Fruit fly (Drosophila melanogaster) whole organism, prepupa: ENCODE data around the gene Pino.

Experiments
- CG10669 ChIP-seq: fragments of 200-800 bp; sonication (Bioruptor generic); optimal IDR thresholded peaks from 3 replicates; lab custom pipeline; 2018; ENCODE audit warnings: missing biosample characterization, mild to moderate bottlenecking, missing genetic modification characterization, moderate library complexity
- Hr4 ChIP-seq: fragments of 200-800 bp; sonication (Bioruptor generic); optimal IDR thresholded peaks from 3 replicates; lab custom pipeline; 2016; ENCODE audit warnings: missing biosample characterization, missing genetic modification characterization
- achi ChIP-seq: fragments of 200-800 bp; sonication (Bioruptor generic); optimal IDR thresholded peaks from 3 replicates; lab custom pipeline; 2016; ENCODE audit warnings: missing biosample characterization, missing genetic modification characterization
- pdm3 ChIP-seq: fragments of 200-800 bp; sonication (Bioruptor generic); optimal IDR thresholded peaks from 3 replicates; lab custom pipeline; 2016; ENCODE audit warnings: missing biosample characterization, missing genetic modification characterization
- topi ChIP-seq: fragments of 200-800 bp; sonication (Bioruptor generic); optimal IDR thresholded peaks from 3 replicates; lab custom pipeline; 2016; ENCODE audit warnings: missing biosample characterization, missing genetic modification characterization

DNA sequence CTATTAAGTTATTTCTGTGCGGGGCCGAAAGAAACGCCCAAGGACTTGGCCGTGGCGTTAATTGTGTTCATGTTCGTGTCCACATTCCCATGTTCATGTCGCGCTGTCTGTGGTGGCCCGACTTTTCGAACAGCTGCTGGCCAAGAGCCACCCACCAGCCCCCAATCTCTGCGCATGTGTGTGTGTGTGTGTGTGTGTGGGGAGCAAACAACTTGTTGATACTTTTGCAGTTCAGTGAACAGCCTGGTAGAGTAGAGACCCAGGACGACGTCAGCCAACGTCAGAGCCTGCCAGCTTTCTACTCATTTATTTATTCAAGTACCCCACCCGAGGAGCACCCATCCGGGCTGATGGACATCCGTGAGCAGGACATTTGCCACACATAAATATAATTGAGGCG lies 8.2 kb upstream of the Pino start:
- TF ChIP-seq topi (GFP tag; lab: Kevin White, UChicago): no peak
- TF ChIP-seq CG10669 (GFP tag; lab: Kevin White, UChicago): no peak
- TF ChIP-seq achi (GFP tag; lab: Kevin White, UChicago): no peak
- no peak for TF ChIP-seq Hr4 (GFP tag; lab: Kevin White, UChicago)
- TF ChIP-seq pdm3 (GFP tag; lab: Kevin White, UChicago): no peak
